Fruit fly (Drosophila melanogaster) whole organism, embryonic: ENCODE measurements around the gene LysRS.

Experiments
- Ada2b ChIP-seq: fragments of 200-800 bp; sonication (Bioruptor generic); IDR thresholded peaks from 2 replicates; pipeline ENCODE4 v1.3.6; 2022; ENCODE audit warnings: missing biosample characterization, missing genetic modification characterization
- Atf3 ChIP-seq: fragments of 200-800 bp; sonication (Bioruptor generic); optimal IDR thresholded peaks from 3 replicates; lab custom pipeline; 2016; ENCODE audit warnings: missing biosample characterization, missing genetic modification characterization
- CG1024 ChIP-seq: fragments of 200-800 bp; sonication (Bioruptor generic); IDR thresholded peaks from 2 replicates; pipeline ENCODE4 v1.3.6; 2022; ENCODE audit warnings: missing biosample characterization, missing genetic modification characterization
- CG10431 ChIP-seq: fragments of 200-800 bp; sonication (Bioruptor generic); optimal IDR thresholded peaks from 3 replicates; lab custom pipeline; 2018; ENCODE audit warnings: missing biosample characterization, mild to moderate bottlenecking, missing genetic modification characterization
- CG11398 ChIP-seq: fragments of 200-800 bp; sonication (Bioruptor generic); optimal IDR thresholded peaks from 2 replicates; lab custom pipeline; 2016; ENCODE audit warnings: missing biosample characterization, missing genetic modification characterization
- CG11696 ChIP-seq: fragments of 200-800 bp; sonication (Bioruptor generic); IDR thresholded peaks from 2 replicates; pipeline ENCODE4 v1.3.6; 2022; ENCODE audit warnings: missing biosample characterization, missing genetic modification characterization
- CG12744 ChIP-seq: fragments of 200-800 bp; sonication (Bioruptor generic); optimal IDR thresholded peaks from 2 replicates; lab custom pipeline; 2016; ENCODE audit warnings: missing biosample characterization, missing genetic modification characterization
- CG14014 ChIP-seq: fragments of 200-800 bp; sonication (Bioruptor generic); IDR thresholded peaks from 2 replicates; pipeline ENCODE4 v1.3.6; 2022; ENCODE audit warnings: missing biosample characterization, missing genetic modification characterization
- CG14441 ChIP-seq: fragments of 200-800 bp; sonication (Bioruptor generic); IDR thresholded peaks from 2 replicates; pipeline ENCODE4 v1.3.6; 2022; ENCODE audit warnings: missing biosample characterization, missing genetic modification characterization
- CG14965 ChIP-seq: fragments of 200-800 bp; sonication (Bioruptor generic); optimal IDR thresholded peaks from 2 replicates; lab custom pipeline; 2016; ENCODE audit warnings: missing biosample characterization, missing genetic modification characterization, borderline replicate concordance
- CG17802 ChIP-seq: fragments of 200-800 bp; sonication (Bioruptor generic); optimal IDR thresholded peaks from 2 replicates; lab custom pipeline; 2018; ENCODE audit warnings: missing biosample characterization, mild to moderate bottlenecking, missing genetic modification characterization, moderate library complexity
- CG17829 ChIP-seq: fragments of 200-800 bp; optimal IDR thresholded peaks from 2 replicates; lab custom pipeline; 2019; ENCODE audit warnings: missing biosample characterization, mild to moderate bottlenecking, missing genetic modification characterization, moderate library complexity
- CG1832 ChIP-seq: fragments of 200-800 bp; sonication (Bioruptor generic); optimal IDR thresholded peaks from 2 replicates; lab custom pipeline; 2017; ENCODE audit warnings: missing biosample characterization, mild to moderate bottlenecking, missing genetic modification characterization, inconsistent platforms
- CG2129 ChIP-seq: fragments of 200-800 bp; sonication (Bioruptor generic); IDR thresholded peaks from 2 replicates; pipeline ENCODE4 v1.3.6; 2022; ENCODE audit warnings: missing biosample characterization, missing genetic modification characterization; ENCODE audit not compliant: partially characterized antibody
- CG2202 ChIP-seq: fragments of 200-800 bp; sonication (Bioruptor generic); optimal IDR thresholded peaks from 2 replicates; lab custom pipeline; 2018; ENCODE audit warnings: missing biosample characterization, mild to moderate bottlenecking, missing genetic modification characterization
- CG32772 ChIP-seq: fragments of 200-800 bp; sonication (Bioruptor generic); IDR thresholded peaks from 2 replicates; pipeline ENCODE4 v1.3.6; 2022; ENCODE audit warnings: missing biosample characterization, missing genetic modification characterization
- CG3281 ChIP-seq: fragments of 200-800 bp; sonication (Bioruptor generic); optimal IDR thresholded peaks from 3 replicates; lab custom pipeline; 2017; ENCODE audit warnings: missing biosample characterization, mild to moderate bottlenecking, missing genetic modification characterization
- CG3995 ChIP-seq: fragments of 200-800 bp; sonication (Bioruptor generic); optimal IDR thresholded peaks from 3 replicates; lab custom pipeline; 2016; ENCODE audit warnings: missing biosample characterization, missing genetic modification characterization
- CG4424 ChIP-seq: fragments of 200-800 bp; sonication (Bioruptor generic); optimal IDR thresholded peaks from 3 replicates; lab custom pipeline; 2016; ENCODE audit warnings: missing biosample characterization, missing genetic modification characterization
- CG6175 ChIP-seq: fragments of 200-800 bp; sonication (Bioruptor generic); IDR thresholded peaks from 3 replicates; pipeline ENCODE4 v1.3.6; 2022; ENCODE audit warnings: missing biosample characterization, missing genetic modification characterization
- CG6272 ChIP-seq: fragments of 200-800 bp; sonication (Bioruptor generic); IDR thresholded peaks from 2 replicates; pipeline ENCODE4 v1.3.6; 2022; ENCODE audit warnings: missing biosample characterization, missing genetic modification characterization
- CG6689 ChIP-seq: fragments of 200-800 bp; sonication (Bioruptor generic); IDR thresholded peaks from 2 replicates; pipeline ENCODE4 v1.3.6; 2022; ENCODE audit warnings: missing biosample characterization, missing genetic modification characterization
- CG7745 ChIP-seq: fragments of 200-800 bp; sonication (Bioruptor generic); optimal IDR thresholded peaks from 2 replicates; lab custom pipeline; 2018; ENCODE audit warnings: missing biosample characterization, mild to moderate bottlenecking, missing genetic modification characterization, moderate library complexity
- CG8765 ChIP-seq: fragments of 200-800 bp; sonication (Bioruptor generic); IDR thresholded peaks from 2 replicates; pipeline ENCODE4 v1.3.6; 2022; ENCODE audit warnings: missing biosample characterization, missing genetic modification characterization
- CTCF ChIP-seq: fragments of 200-800 bp; sonication (Bioruptor generic); optimal IDR thresholded peaks from 2 replicates; lab custom pipeline; 2017; ENCODE audit warnings: missing biosample characterization, mild to moderate bottlenecking, missing genetic modification characterization, moderate library complexity
- Dad ChIP-seq: fragments of 200-800 bp; sonication (Bioruptor generic); optimal IDR thresholded peaks from 3 replicates; lab custom pipeline; 2016; ENCODE audit warnings: missing biosample characterization, missing genetic modification characterization
- Dip2 ChIP-seq: fragments of 200-800 bp; sonication (Bioruptor generic); IDR thresholded peaks from 2 replicates; pipeline ENCODE4 v1.3.6; 2022; ENCODE audit warnings: missing biosample characterization, missing genetic modification characterization
- Dll ChIP-seq: fragments of 200-800 bp; sonication (Bioruptor generic); IDR thresholded peaks from 4 replicates; pipeline ENCODE4 v1.3.6; 2022; ENCODE audit warnings: missing biosample characterization, missing genetic modification characterization; ENCODE audit not compliant: partially characterized antibody
- E2f1 ChIP-seq: fragments of 200-800 bp; sonication (Bioruptor generic); IDR thresholded peaks from 2 replicates; pipeline ENCODE4 v1.3.6; 2022; ENCODE audit warnings: missing biosample characterization, missing genetic modification characterization
- HLHmδ ChIP-seq: fragments of 200-800 bp; sonication (Bioruptor generic); optimal IDR thresholded peaks from 2 replicates; lab custom pipeline; 2018; ENCODE audit warnings: missing biosample characterization, mild to moderate bottlenecking, missing genetic modification characterization, moderate library complexity
- Meics ChIP-seq: fragments of 200-800 bp; sonication (Bioruptor generic); optimal IDR thresholded peaks from 2 replicates; lab custom pipeline; 2017; ENCODE audit warnings: missing biosample characterization, mild to moderate bottlenecking, missing genetic modification characterization
- NfI ChIP-seq: fragments of 200-800 bp; sonication (Bioruptor generic); optimal IDR thresholded peaks from 3 replicates; lab custom pipeline; 2018; ENCODE audit warnings: missing biosample characterization, mild to moderate bottlenecking, missing genetic modification characterization, moderate library complexity
- Usf ChIP-seq: fragments of 200-800 bp; sonication (Bioruptor generic); optimal IDR thresholded peaks from 2 replicates; lab custom pipeline; 2017; ENCODE audit warnings: missing genotype, missing biosample characterization, missing genetic modification characterization
- YL-1 ChIP-seq: fragments of 200-800 bp; sonication (Bioruptor generic); optimal IDR thresholded peaks from 3 replicates; lab custom pipeline; 2017; ENCODE audit warnings: missing biosample characterization, mild to moderate bottlenecking, missing genetic modification characterization
- al ChIP-seq: fragments of 200-800 bp; sonication (Bioruptor generic); IDR thresholded peaks from 2 replicates; pipeline ENCODE4 v1.3.6; 2022; ENCODE audit warnings: missing biosample characterization, missing genetic modification characterization
- amos ChIP-seq: fragments of 200-800 bp; sonication (Bioruptor generic); IDR thresholded peaks from 2 replicates; pipeline ENCODE4 v1.3.6; 2022; ENCODE audit warnings: missing biosample characterization, missing genetic modification characterization; ENCODE audit not compliant: partially characterized antibody
- bigmax ChIP-seq: fragments of 200-800 bp; sonication (Bioruptor generic); optimal IDR thresholded peaks from 2 replicates; lab custom pipeline; 2018; ENCODE audit warnings: missing biosample characterization, mild to moderate bottlenecking, missing genetic modification characterization
- cwo ChIP-seq: fragments of 200-800 bp; sonication (Bioruptor generic); optimal IDR thresholded peaks from 3 replicates; lab custom pipeline; 2017; ENCODE audit warnings: missing biosample characterization, missing genetic modification characterization, mild to moderate bottlenecking, moderate library complexity, missing genetic modification reagents
- ems ChIP-seq: fragments of 200-800 bp; sonication (Bioruptor generic); optimal IDR thresholded peaks from 3 replicates; lab custom pipeline; 2016; ENCODE audit warnings: missing biosample characterization, missing genetic modification characterization
- gcm2 ChIP-seq: fragments of 200-800 bp; sonication (Bioruptor generic); optimal IDR thresholded peaks from 2 replicates; lab custom pipeline; 2016; ENCODE audit warnings: missing biosample characterization, missing genetic modification characterization
- grn ChIP-seq: fragments of 200-800 bp; sonication (Bioruptor generic); optimal IDR thresholded peaks from 3 replicates; lab custom pipeline; 2017; ENCODE audit warnings: missing biosample characterization, missing genetic modification characterization
- gro ChIP-seq: fragments of 200-800 bp; sonication (Bioruptor generic); optimal IDR thresholded peaks from 2 replicates; lab custom pipeline; 2016; ENCODE audit warnings: missing biosample characterization, missing genetic modification characterization
- lbe ChIP-seq: fragments of 200-800 bp; sonication (Bioruptor generic); optimal IDR thresholded peaks from 2 replicates; lab custom pipeline; 2016; ENCODE audit warnings: missing biosample characterization, mild to moderate bottlenecking, missing genetic modification characterization
- nau ChIP-seq: fragments of 200-800 bp; sonication (Bioruptor generic); optimal IDR thresholded peaks from 3 replicates; lab custom pipeline; 2017; ENCODE audit warnings: missing biosample characterization, mild to moderate bottlenecking, missing genetic modification characterization, missing genetic modification reagents
- oc ChIP-seq: fragments of 200-800 bp; sonication (Bioruptor generic); optimal IDR thresholded peaks from 2 replicates; lab custom pipeline; 2018; ENCODE audit warnings: missing biosample characterization, mild to moderate bottlenecking, missing genetic modification characterization, moderate library complexity
- pita ChIP-seq: fragments of 200-800 bp; sonication (Bioruptor generic); optimal IDR thresholded peaks from 2 replicates; lab custom pipeline; 2017; ENCODE audit warnings: missing biosample characterization, mild to moderate bottlenecking, missing genetic modification characterization
- pum ChIP-seq: fragments of 200-800 bp; sonication (Bioruptor generic); optimal IDR thresholded peaks from 2 replicates; lab custom pipeline; 2016; ENCODE audit warnings: missing biosample characterization, missing genetic modification characterization
- slbo ChIP-seq: fragments of 200-800 bp; sonication (Bioruptor generic); IDR thresholded peaks from 2 replicates; pipeline ENCODE4 v1.3.6; 2022; ENCODE audit warnings: missing biosample characterization, missing genetic modification characterization
- tup ChIP-seq: fragments of 200-800 bp; sonication (Bioruptor generic); optimal IDR thresholded peaks from 2 replicates; lab custom pipeline; 2016; ENCODE audit warnings: missing biosample characterization, mild to moderate bottlenecking, missing genetic modification characterization, moderate library complexity

LysRS gene

DNA sequence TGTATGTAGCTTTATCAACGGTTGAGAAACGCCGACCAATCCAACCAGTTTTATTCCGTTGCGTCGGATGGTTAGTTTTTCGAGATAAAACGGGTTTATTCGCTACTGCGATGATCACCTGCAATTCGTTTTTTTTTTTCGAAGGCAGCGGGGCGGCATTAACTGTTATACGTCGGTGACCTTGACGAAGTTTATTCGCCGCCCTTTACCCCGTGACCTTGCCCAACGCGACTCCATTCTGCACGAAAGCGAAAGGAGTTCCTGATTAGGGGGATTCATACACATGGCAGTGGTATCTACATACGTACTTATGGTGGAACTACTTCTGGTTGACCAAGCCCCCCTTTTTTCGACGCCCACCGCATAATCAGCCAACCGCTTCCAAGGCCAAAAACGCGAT, 28.1 kb downstream of the LysRS start (continued):
- TF ChIP-seq cwo (peak; percentile 61), CG6689 (GFP tag; lab: Robert Waterston, UW) (0 out of 2 replicates have a peak, but pooled peaks have one; percentile 13), slbo (peak; percentile 20; the same call in 1 of the 2 replicates), gcm2 (GFP tag; lab: Kevin White, UChicago) (no peak)

DNA sequence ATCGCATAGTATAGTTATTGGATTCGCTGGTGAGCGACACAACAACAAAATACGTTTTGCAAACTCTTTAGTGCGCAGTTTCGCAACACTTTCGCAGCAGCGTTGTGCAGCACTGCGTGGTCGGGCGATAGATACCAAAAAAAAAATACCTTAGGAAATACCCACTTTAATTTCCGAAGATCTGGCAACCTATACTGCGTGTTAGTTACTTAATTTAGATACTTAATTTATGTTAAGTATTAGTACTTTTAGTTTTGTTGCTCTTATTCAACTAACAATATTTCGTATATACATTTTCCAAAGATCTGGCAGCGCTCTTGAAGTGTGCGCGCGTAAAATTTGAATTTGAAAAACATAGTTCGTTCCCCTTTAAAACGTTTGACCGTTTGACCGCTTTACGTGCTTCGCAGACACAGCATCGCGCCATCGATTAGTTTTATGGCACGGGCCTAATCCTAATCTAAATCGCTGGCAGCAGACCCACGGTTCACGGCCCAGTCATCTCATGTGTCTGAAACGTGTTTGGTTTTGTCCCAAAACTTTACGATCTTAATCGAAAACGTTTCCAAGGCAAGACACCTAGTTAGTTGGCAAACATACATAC, 28.7 kb downstream of the LysRS start, which contains the start of gene LPCAT:
TSS of gene LPCAT (minus strand) at position 70 of the 604 bp plus-strand sequence.
- peak; percentile 80; the same call in 1 of the 2 replicates for TF ChIP-seq amos
- peak; percentile 47; the same call in 1 of the 2 replicates for TF ChIP-seq Ada2b
- TF ChIP-seq CG32772 (GFP tag; lab: Robert Waterston, UW) = peak; percentile 76
- TF ChIP-seq gro (GFP tag; lab: Kevin White, UChicago) = peak; percentile 80
- peak; percentile 77 for TF ChIP-seq Meics (GFP tag; lab: Kevin White, UChicago)
- peak; percentile 62 for TF ChIP-seq CG4424 (GFP tag; lab: Kevin White, UChicago)
- TF ChIP-seq NfI (GFP tag; lab: Kevin White, UChicago) = peak; percentile 39
- TF ChIP-seq YL-1 = peak; percentile 4
- TF ChIP-seq CG14441 = peak; percentile 81
- TF ChIP-seq CG2202 (tag; lab: Kevin White, UChicago) = no peak
- no peak for TF ChIP-seq CG11696 (GFP tag; lab: Robert Waterston, UW)
- TF ChIP-seq grn = peak; percentile 91
- TF ChIP-seq CG14014 (GFP tag; lab: Robert Waterston, UW) = peak; percentile 84
- peak; percentile 53; the same call in 1 of the 2 replicates for TF ChIP-seq CG8765 (GFP tag; lab: Robert Waterston, UW)
- peak; percentile 16 for TF ChIP-seq CG7745 (tag; lab: Kevin White, UChicago)
- peak; percentile 54 for TF ChIP-seq CG1024
- TF ChIP-seq CG1832 (GFP tag; lab: Kevin White, UChicago) = no peak
- no peak for TF ChIP-seq Dip2 (GFP tag; lab: Robert Waterston, UW)
- peak; percentile 9 for TF ChIP-seq CG11398 (GFP tag; lab: Kevin White, UChicago)
- TF ChIP-seq pum = peak; percentile 83
- TF ChIP-seq lbe (GFP tag; lab: Kevin White, UChicago) = peak; percentile 77
- TF ChIP-seq CG10431 (GFP tag; lab: Kevin White, UChicago) = no peak
- TF ChIP-seq CG2129 = peak; percentile 59; the same call in 1 of the 2 replicates
- TF ChIP-seq pita (GFP tag; lab: Kevin White, UChicago) = no peak
- peak; percentile 48 for TF ChIP-seq CG17802 (tag; lab: Kevin White, UChicago)
- no peak for TF ChIP-seq CG14965 (GFP tag; lab: Kevin White, UChicago)
- TF ChIP-seq al = peak; percentile 72
- peak; percentile 26 for TF ChIP-seq CG3995
- peak; percentile 78 for TF ChIP-seq E2f1 (GFP tag; lab: Robert Waterston, UW)
- peak; percentile 69 for TF ChIP-seq CG12744 (GFP tag; lab: Kevin White, UChicago)
- peak; percentile 82 for TF ChIP-seq Dad (GFP tag; lab: Kevin White, UChicago)
- peak; percentile 2 for TF ChIP-seq Atf3 (GFP tag; lab: Kevin White, UChicago)
- TF ChIP-seq CG6272 (GFP tag; lab: Robert Waterston, UW) = peak; percentile 80
- TF ChIP-seq nau (GFP tag; lab: Kevin White, UChicago) = no peak
- peak; percentile 45 for TF ChIP-seq tup (GFP tag; lab: Kevin White, UChicago)
- TF ChIP-seq bigmax = no peak
- peak; percentile 50 for TF ChIP-seq CTCF
- TF ChIP-seq Dll (GFP tag; lab: Robert Waterston, UW) = peak; percentile 89
- TF ChIP-seq HLHmδ (GFP tag; lab: Kevin White, UChicago) = no peak
- peak; percentile 47 for TF ChIP-seq CG17829 (tag; lab: Kevin White, UChicago)
- TF ChIP-seq Usf = peak; percentile 55
- peak; percentile 69 for TF ChIP-seq ems
- TF ChIP-seq oc = no peak
- peak; percentile 54 for TF ChIP-seq CG3281 (GFP tag; lab: Kevin White, UChicago)
- TF ChIP-seq CG6175 (GFP tag; lab: Robert Waterston, UW) = peak; percentile 54; the same call in 1 of the 3 replicates
